Fruit fly (Drosophila melanogaster): ENCODE measurements around the gene CG5126.

The CG5126 gene

dm6 chr2L:1177522-1177921, 6.3 kb downstream of the CG5126 start, which contains the start of gene CG4896 (continued):
- TF ChIP-seq shn (GFP tag; optimal IDR thresholded peaks at IDR 0.05): peak; percentile 10
- TF ChIP-seq CG16813 (GFP tag; IDR thresholded peaks at IDR 0.05; ENCODE audit: partially characterized antibody): peak; percentile 55; the same call in 2 of the 3 replicates
- no peak for TF ChIP-seq eyg (GFP tag; optimal IDR thresholded peaks at IDR 0.05)
- no peak for TF ChIP-seq CG6683 (GFP tag; optimal IDR thresholded peaks at IDR 0.05)
- no peak for TF ChIP-seq ssp (GFP tag; IDR thresholded peaks at IDR 0.05)
- TF ChIP-seq Sin3A (optimal IDR thresholded peaks at IDR 0.05): peak; percentile 29
- no peak for TF ChIP-seq D19A (tag; optimal IDR thresholded peaks at IDR 0.05)
- peak; percentile 94 for TF ChIP-seq Dref (GFP tag; IDR thresholded peaks at IDR 0.05)
- no peak for TF ChIP-seq jigr1 (GFP tag; IDR thresholded peaks at IDR 0.05)
- TF ChIP-seq gsb-n (tag; optimal IDR thresholded peaks at IDR 0.05): no peak
- TF ChIP-seq CG12744 (GFP tag; optimal IDR thresholded peaks at IDR 0.05): no peak
- TF ChIP-seq Sry-δ (GFP tag; optimal IDR thresholded peaks at IDR 0.05): peak; percentile 74
- no peak for TF ChIP-seq E2f1 (GFP tag; IDR thresholded peaks at IDR 0.05)
- no peak for TF ChIP-seq bigmax (GFP tag; optimal IDR thresholded peaks at IDR 0.05)
- no peak for TF ChIP-seq zfh1 (GFP tag; IDR thresholded peaks at IDR 0.05)
- TF ChIP-seq Optix (GFP tag; IDR thresholded peaks at IDR 0.05): no peak
- no peak for TF ChIP-seq CG1233 (GFP tag; optimal IDR thresholded peaks at IDR 0.05)
- TF ChIP-seq B-H2 (GFP tag; optimal IDR thresholded peaks at IDR 0.05): no peak
- peak; percentile 61; the same call in 3 of the 4 replicates for TF ChIP-seq Dll (GFP tag; IDR thresholded peaks at IDR 0.05; ENCODE audit: partially characterized antibody)
- no peak for TF ChIP-seq salm (tag; optimal IDR thresholded peaks at IDR 0.05)
- TF ChIP-seq CG18599 (GFP tag; optimal IDR thresholded peaks at IDR 0.05): no peak
- TF ChIP-seq CG1024 (GFP tag; IDR thresholded peaks at IDR 0.05): no peak
- no peak for TF ChIP-seq CG14014 (GFP tag; IDR thresholded peaks at IDR 0.05)
- TF ChIP-seq Xbp1 (GFP tag; optimal IDR thresholded peaks at IDR 0.05): peak; percentile 19
- TF ChIP-seq NK7.1 (GFP tag; optimal IDR thresholded peaks at IDR 0.05): no peak
- TF ChIP-seq CG18764 (GFP tag; optimal IDR thresholded peaks at IDR 0.05): no peak
- no peak for TF ChIP-seq sim (GFP tag; IDR thresholded peaks at IDR 0.05)
- no peak for TF ChIP-seq lilli (GFP tag; optimal IDR thresholded peaks at IDR 0.05)
- peak; percentile 29; the same call in 1 of the 3 replicates for TF ChIP-seq zen2 (GFP tag; IDR thresholded peaks at IDR 0.05; ENCODE audit: partially characterized antibody)
- no peak for TF ChIP-seq CG9609 (GFP tag; optimal IDR thresholded peaks at IDR 0.05)
- peak; percentile 14 for TF ChIP-seq CG9797 (GFP tag; optimal IDR thresholded peaks at IDR 0.05)
- TF ChIP-seq HLH3B (GFP tag; IDR thresholded peaks at IDR 0.05): no peak
- peak; percentile 25 for TF ChIP-seq CG14710 (tag; optimal IDR thresholded peaks at IDR 0.05)
- peak; percentile 61 for TF ChIP-seq CG15514 (GFP tag; optimal IDR thresholded peaks at IDR 0.05)
- TF ChIP-seq CoRest (tag; optimal IDR thresholded peaks at IDR 0.05): peak; percentile 29
- TF ChIP-seq CG7928 (GFP tag; optimal IDR thresholded peaks at IDR 0.05): peak; percentile 90
- peak; percentile 37 for TF ChIP-seq CG3847 (GFP tag; IDR thresholded peaks at IDR 0.05)
- TF ChIP-seq CG32532 (GFP tag; IDR thresholded peaks at IDR 0.05): no peak
- TF ChIP-seq CG32772 (GFP tag; IDR thresholded peaks at IDR 0.05): no peak; the same call in 1 of the 2 replicates
- no peak for TF ChIP-seq Camta (GFP tag; optimal IDR thresholded peaks at IDR 0.05)
- TF ChIP-seq Hr51 (GFP tag; optimal IDR thresholded peaks at IDR 0.05): no peak
- TF ChIP-seq cwo (GFP tag; optimal IDR thresholded peaks at IDR 0.05): no peak
- no peak for TF ChIP-seq nom (GFP tag; optimal IDR thresholded peaks at IDR 0.05)
- TF ChIP-seq vnd (GFP tag; IDR thresholded peaks at IDR 0.05; ENCODE audit: partially characterized antibody): peak; percentile 38; the same call in 1 of the 3 replicates
- no peak for TF ChIP-seq toy (GFP tag; IDR thresholded peaks at IDR 0.05)
- TF ChIP-seq Doc3 (GFP tag; IDR thresholded peaks at IDR 0.05; ENCODE audit: partially characterized antibody): peak; percentile 40; the same call in 1 of the 3 replicates
- TF ChIP-seq Max (GFP tag; optimal IDR thresholded peaks at IDR 0.05): no peak
- TF ChIP-seq Hey (tag; optimal IDR thresholded peaks at IDR 0.05): no peak
- TF ChIP-seq CG8290 (GFP tag; optimal IDR thresholded peaks at IDR 0.05): peak; percentile 60
- peak in 1 of 2 experiments; percentile 89 for TF ChIP-seq CG8290 (tag; optimal IDR thresholded peaks at IDR 0.05)
- peak; percentile 65 for TF ChIP-seq unc-4 (GFP tag; IDR thresholded peaks at IDR 0.05; ENCODE audit: partially characterized antibody)

All from whole organism, embryonic.